Worm (Caenorhabditis elegans) whole organism, midembryonic: ENCODE data around the gene F08D12.3.
A peak's percentile ranks its signal among the peaks of the same experiment; 100 is the strongest.

Experiments used
- T22C8.4 ChIP-seq: fragments of 200-800 bp; sonication (Bioruptor generic); IDR thresholded peaks from 2 replicates; pipeline ENCODE4 v1.3.6; 2022; ENCODE audit warnings: missing genetic modification characterization, missing compliant biosample characterization
- cog-1 ChIP-seq: sonication (generic microtip); optimal IDR thresholded peaks from 2 replicates; lab custom pipeline; 2016; ENCODE audit warnings: missing genetic modification characterization, missing compliant biosample characterization
- flt-1 ChIP-seq: fragments of 200-800 bp; sonication (Bioruptor generic); IDR thresholded peaks from 2 replicates; pipeline ENCODE4 v1.3.6; 2022; ENCODE audit warnings: missing genetic modification characterization, missing compliant biosample characterization
- klf-2 ChIP-seq: fragments of 200-800 bp; sonication (Bioruptor generic); conservative IDR thresholded peaks from 2 replicates; pipeline ENCODE4 v1.3.6; 2022; ENCODE audit warnings: missing genetic modification reagents, missing genetic modification characterization, missing compliant biosample characterization
- med-1 ChIP-seq: sonication (generic microtip); optimal IDR thresholded peaks from 2 replicates; lab custom pipeline; 2017; ENCODE audit warnings: missing genetic modification characterization, mild to moderate bottlenecking, missing compliant biosample characterization, antibody characterized with exemption, missing genetic modification reagents; ENCODE audit not compliant: insufficient read depth
- ref-1 ChIP-seq: fragments of 200-800 bp; sonication (Bioruptor generic); conservative IDR thresholded peaks from 2 replicates; pipeline ENCODE4 v1.3.6; 2022; ENCODE audit warnings: missing genetic modification reagents, missing genetic modification characterization, missing compliant biosample characterization
- tab-1 ChIP-seq: fragments of 200-800 bp; sonication (Bioruptor generic); IDR thresholded peaks from 2 replicates; pipeline ENCODE4 v1.3.6; 2022; ENCODE audit warnings: missing genetic modification characterization, missing compliant biosample characterization
- ztf-23 ChIP-seq: fragments of 200-800 bp; sonication (Bioruptor generic); IDR thresholded peaks from 2 replicates; pipeline ENCODE4 v1.3.6; 2022; ENCODE audit warnings: missing genetic modification reagents, missing genetic modification characterization, missing compliant biosample characterization
- ztf-29 ChIP-seq: fragments of 200-800 bp; sonication (Bioruptor generic); IDR thresholded peaks from 2 replicates; pipeline ENCODE4 v1.3.6; 2022; ENCODE audit warnings: missing genetic modification reagents, missing genetic modification characterization, missing compliant biosample characterization

Gene F08D12.3

DNA sequence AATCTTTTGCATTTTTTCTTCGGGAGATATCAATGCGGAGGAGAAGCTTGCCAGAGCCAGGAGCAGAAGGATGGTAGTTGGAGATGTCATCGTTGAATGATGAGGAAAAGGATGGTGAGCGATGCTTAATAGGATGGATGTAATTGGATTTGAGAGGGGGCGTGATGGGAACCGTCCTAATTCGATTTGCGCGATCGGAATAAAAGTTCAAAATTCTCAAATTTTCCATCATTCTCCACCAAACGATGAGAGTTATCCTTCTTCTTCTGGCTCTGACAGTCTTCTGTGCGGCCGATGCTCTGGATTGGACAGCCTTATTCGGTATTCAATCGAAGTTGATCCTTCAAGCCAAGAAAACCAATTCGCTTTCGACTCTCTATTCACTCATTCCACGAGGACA is 44.8 kb downstream of the F08D12.3 start, which contains the start of the genes K12H6.4 and K12H6.9:
Gene K12H6.4 (minus strand): TSS at position 101 of the 400 bp plus-strand sequence.
Gene K12H6.9 (plus strand): TSS at position 236 of the 400 bp plus-strand sequence.
- TF ChIP-seq cog-1 (tag; lab: Kevin White, UChicago) (no peak), ztf-29 (no peak), med-1 (GFP tag; lab: Kevin White, UChicago) (no peak), T22C8.4 (GFP tag; lab: Robert Waterston, UW) (no peak), ref-1 (GFP tag; lab: Robert Waterston, UW) (no peak), tab-1 (GFP tag; lab: Robert Waterston, UW) (no peak), flt-1 (no peak), klf-2 (GFP tag; lab: Robert Waterston, UW) (no peak)

DNA sequence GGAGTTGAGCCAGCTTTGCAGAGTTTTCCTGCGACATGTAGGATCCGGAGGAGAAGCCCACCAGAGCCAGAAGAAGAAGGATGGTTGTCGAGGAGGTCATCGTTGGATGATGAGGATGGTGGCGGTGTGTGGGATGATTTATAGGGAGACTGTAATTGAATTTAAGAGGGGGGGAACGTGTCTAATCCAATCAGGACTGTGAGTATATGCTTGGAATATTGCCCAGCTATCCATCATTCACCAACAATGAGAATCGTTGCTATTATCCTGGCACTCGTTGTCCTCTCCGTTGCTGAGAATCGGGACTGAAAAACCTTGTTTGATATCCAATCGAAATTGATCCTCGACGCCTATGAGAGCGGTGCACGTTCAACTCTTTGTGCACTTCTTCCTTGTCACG is 46.7 kb downstream of the F08D12.3 start, which contains the start of gene K12H6.5:
Gene K12H6.5 (minus strand): TSS at position 101 of the 400 bp plus-strand sequence.
- TF ChIP-seq cog-1 (tag; lab: Kevin White, UChicago) = no peak
- TF ChIP-seq ztf-23 (GFP tag; lab: Robert Waterston, UW) = no peak
- TF ChIP-seq ztf-29 = no peak
- TF ChIP-seq klf-2 (GFP tag; lab: Robert Waterston, UW) = no peak
- TF ChIP-seq flt-1 = no peak
- no peak for TF ChIP-seq ref-1 (GFP tag; lab: Robert Waterston, UW)
- no peak for TF ChIP-seq med-1 (GFP tag; lab: Kevin White, UChicago)
- TF ChIP-seq tab-1 (GFP tag; lab: Robert Waterston, UW) = no peak
- no peak for TF ChIP-seq T22C8.4 (GFP tag; lab: Robert Waterston, UW)

- no peak for TF ChIP-seq flt-1
- no peak for TF ChIP-seq T22C8.4 (GFP tag; lab: Robert Waterston, UW)
- TF ChIP-seq tab-1 (GFP tag; lab: Robert Waterston, UW) = no peak
- TF ChIP-seq ztf-23 (GFP tag; lab: Robert Waterston, UW) = no peak
- no peak for TF ChIP-seq klf-2 (GFP tag; lab: Robert Waterston, UW)
- TF ChIP-seq ztf-29 = no peak
- no peak for TF ChIP-seq cog-1 (tag; lab: Kevin White, UChicago)
- TF ChIP-seq ref-1 (GFP tag; lab: Robert Waterston, UW) = no peak
- TF ChIP-seq med-1 (GFP tag; lab: Kevin White, UChicago) = no peak
Observed at ce11 chrII:2827859-2828403, 48.6 kb downstream of the F08D12.3 start, which contains the start of gene K12H6.8. TSS of gene K12H6.8 (plus strand) at chrII:2827896.

DNA sequence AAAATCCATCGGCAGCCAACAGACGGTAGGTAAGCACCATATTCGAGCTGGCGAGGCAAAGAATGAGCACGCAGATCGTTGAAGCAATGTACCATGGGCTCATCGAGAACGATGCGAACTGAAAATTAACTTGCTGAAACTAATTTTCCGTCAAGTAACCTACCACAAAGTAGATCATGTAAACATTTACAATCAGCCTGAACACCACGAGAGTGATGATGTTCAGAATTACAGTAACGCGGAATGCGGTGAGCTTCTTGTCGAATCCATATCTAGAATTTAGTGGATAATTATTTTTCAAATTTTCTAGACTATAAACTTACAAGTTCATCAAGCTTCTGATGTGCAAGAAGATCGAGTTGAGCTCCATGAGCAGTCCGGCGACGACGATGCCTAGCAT is 50.1 kb downstream of the F08D12.3 start:
- TF ChIP-seq med-1 (GFP tag; lab: Kevin White, UChicago) (no peak), ztf-23 (GFP tag; lab: Robert Waterston, UW) (no peak), T22C8.4 (GFP tag; lab: Robert Waterston, UW) (no peak), ztf-29 (no peak), klf-2 (GFP tag; lab: Robert Waterston, UW) (no peak), flt-1 (no peak), cog-1 (tag; lab: Kevin White, UChicago) (no peak), ref-1 (GFP tag; lab: Robert Waterston, UW) (no peak), tab-1 (GFP tag; lab: Robert Waterston, UW) (no peak)

ce11 chrII:2830144-2830543 is 50.8 kb downstream of the F08D12.3 start:
- no peak for TF ChIP-seq ref-1 (GFP tag; lab: Robert Waterston, UW)
- TF ChIP-seq cog-1 (tag; lab: Kevin White, UChicago) = no peak
- TF ChIP-seq med-1 (GFP tag; lab: Kevin White, UChicago) = no peak
- TF ChIP-seq klf-2 (GFP tag; lab: Robert Waterston, UW) = 0 out of 2 replicates have a peak, but pooled peaks have one; percentile 58
- TF ChIP-seq ztf-29 = no peak
- TF ChIP-seq ztf-23 (GFP tag; lab: Robert Waterston, UW) = no peak
- no peak for TF ChIP-seq T22C8.4 (GFP tag; lab: Robert Waterston, UW)
- no peak for TF ChIP-seq flt-1
